Fruit fly (Drosophila melanogaster) whole organism, wandering third instar larva: ENCODE results near the gene CG32986.

Experiments
- Myc ChIP-seq: fragments of >200 bp; optimal IDR thresholded peaks from 2 replicates; lab custom pipeline; 2017
- OdsH ChIP-seq: fragments of 200-800 bp; sonication (Bioruptor generic); optimal IDR thresholded peaks from 2 replicates; lab custom pipeline; 2016; ENCODE audit warnings: missing biosample characterization, mild to moderate bottlenecking, missing genetic modification characterization
- dl ChIP-seq, 2 experiments: fragments of 175-275, 200-275 bp in 1 of 2; fragments of 200-275 bp in 1 of 2; sonication (Bioruptor generic); optimal IDR thresholded peaks; lab custom pipeline; 2018; ENCODE audit warnings: mild to moderate bottlenecking in 2 of 2, missing biosample characterization in 2 of 2, missing genetic modification characterization in 2 of 2, moderate library complexity in 2 of 2; ENCODE audit not compliant: partially characterized antibody in 2 of 2, insufficient read depth in 1 of 2
- dsf ChIP-seq: sonication (Bioruptor generic); optimal IDR thresholded peaks from 2 replicates; lab custom pipeline; 2016; ENCODE audit warnings: missing biosample characterization, missing genetic modification characterization, borderline replicate concordance
- jim ChIP-seq: fragments of 175-275, 200-325 bp; sonication (Bioruptor generic); optimal IDR thresholded peaks from 2 replicates; lab custom pipeline; 2016; ENCODE audit warnings: missing biosample characterization, mild to moderate bottlenecking, missing genetic modification characterization
- lola ChIP-seq: fragments of >200 bp; optimal IDR thresholded peaks from 2 replicates; lab custom pipeline; 2017; ENCODE audit warnings: missing biosample characterization, missing genetic modification characterization
- pan ChIP-seq: fragments of >200 bp; optimal IDR thresholded peaks from 2 replicates; lab custom pipeline; 2017

DNA sequence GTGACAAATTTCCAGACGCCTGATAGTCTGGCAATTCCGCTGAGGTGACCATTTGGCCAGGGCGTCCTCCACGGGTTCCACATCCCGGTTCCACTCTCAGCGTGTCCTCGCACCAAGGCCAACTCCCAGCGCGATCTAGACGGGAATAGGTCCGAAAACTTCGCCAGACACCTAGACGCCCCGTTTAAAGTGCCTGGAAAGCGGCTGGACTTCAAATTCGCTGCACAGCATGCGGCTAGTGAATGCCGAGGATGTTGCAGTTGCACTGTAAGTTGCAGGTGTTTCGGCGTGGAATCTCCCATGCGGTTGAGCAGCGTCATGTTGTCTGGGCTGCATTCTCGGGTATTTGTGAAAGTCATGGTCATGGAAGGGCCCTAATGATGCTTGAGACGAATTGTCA lies 13.4 kb upstream of the CG32986 start:
- no peak for TF ChIP-seq dl (GFP tag; optimal IDR thresholded peaks at IDR 0.05; lab: Kevin White, UChicago; ENCODE audit: insufficient read depth in 1 of 2, partially characterized antibody in 2 of 2)
- no peak for TF ChIP-seq OdsH (GFP tag; lab: Kevin White, UChicago)
- TF ChIP-seq jim (GFP tag; lab: Kevin White, UChicago) = no peak
- TF ChIP-seq pan (lab: Kevin White, UChicago) = no peak
- TF ChIP-seq Myc (lab: Kevin White, UChicago) = no peak
- TF ChIP-seq dsf = no peak
- no peak for TF ChIP-seq lola (GFP tag; lab: Kevin White, UChicago)
